Fruit fly (Drosophila melanogaster): ENCODE measurements around the gene CG32444.

- no peak for TF ChIP-seq insv (optimal IDR thresholded peaks at IDR 0.05)
- TF ChIP-seq psq (optimal IDR thresholded peaks at IDR 0.05), result no peak
- TF ChIP-seq Sin3A (optimal IDR thresholded peaks at IDR 0.05), result no peak
- TF ChIP-seq ttk (optimal IDR thresholded peaks at IDR 0.05), result no peak
- no peak for TF ChIP-seq h (optimal IDR thresholded peaks at IDR 0.05)
Observed at dm6 chr3L:21683942-21684341, 47.2 kb downstream of the CG32444 start, which contains the start of gene Sfp78E.

Data from Kc167 (cell line).